Worm (Caenorhabditis elegans): ENCODE data around the gene rpl-5.
A peak's percentile ranks its signal among the peaks of the same experiment; 100 is the strongest.

Gene rpl-5

ce11 chrII:8585921-8586320 is 16.2 kb downstream of the rpl-5 start:
- TF ChIP-seq lin-11 (tag; optimal IDR thresholded peaks at IDR 0.05) (no peak), fkh-6 (tag; optimal IDR thresholded peaks at IDR 0.05) (no peak), ceh-19 (GFP tag; optimal IDR thresholded peaks at IDR 0.05) (no peak), pqm-1 (tag; optimal IDR thresholded peaks at IDR 0.05) (no peak), eyg-1 (tag; optimal IDR thresholded peaks at IDR 0.05) (no peak), ama-1 (optimal IDR thresholded peaks at IDR 0.05) (no peak), ztf-16 (tag; optimal IDR thresholded peaks at IDR 0.05) (no peak), elt-2 (tag; optimal IDR thresholded peaks at IDR 0.05) (no peak), fax-1 (tag; optimal IDR thresholded peaks at IDR 0.05) (no peak), gmeb-2 (tag; optimal IDR thresholded peaks at IDR 0.05) (no peak), ref-2 (tag; optimal IDR thresholded peaks at IDR 0.05) (no peak), unc-55 (GFP tag; optimal IDR thresholded peaks at IDR 0.05) (no peak), nhr-232 (tag; optimal IDR thresholded peaks at IDR 0.05) (no peak), lim-6 (tag; optimal IDR thresholded peaks at IDR 0.05) (no peak), C08G9.2 (tag; optimal IDR thresholded peaks at IDR 0.05) (no peak)

DNA sequence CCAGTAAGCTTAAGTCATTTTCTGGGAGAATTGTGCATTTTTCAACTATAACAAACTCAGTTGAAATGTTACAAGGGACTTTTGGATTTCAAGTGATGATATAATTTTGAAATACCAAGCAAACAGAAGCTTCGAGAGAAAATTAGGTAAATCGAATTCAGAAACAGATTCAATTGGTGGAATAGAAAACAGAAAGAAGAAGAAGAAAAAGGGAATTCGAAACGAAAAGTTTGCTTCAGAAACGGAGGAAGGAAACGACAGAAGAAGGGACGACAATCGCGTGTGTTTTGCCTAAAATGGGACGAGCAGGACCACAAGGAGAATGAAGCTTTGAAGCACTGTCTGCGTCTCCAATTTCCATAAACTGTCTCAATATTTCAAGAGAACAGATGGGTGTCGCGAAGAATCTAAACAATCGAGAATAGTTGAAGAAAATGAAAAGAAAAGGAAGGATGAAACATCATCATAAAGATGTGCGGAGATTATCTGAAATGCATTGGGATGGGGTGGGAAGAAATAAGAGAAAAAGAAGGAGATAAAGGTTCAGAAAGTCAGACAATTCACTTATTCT is 18.0 kb downstream of the rpl-5 start:
- TF ChIP-seq unc-55 (GFP tag; optimal IDR thresholded peaks at IDR 0.05) (no peak), unc-86 (tag; optimal IDR thresholded peaks at IDR 0.05) (no peak), pros-1 (tag; optimal IDR thresholded peaks at IDR 0.05) (no peak), unc-42 (tag; optimal IDR thresholded peaks at IDR 0.05) (peak; percentile 96), ceh-31 (tag; optimal IDR thresholded peaks at IDR 0.05) (peak; percentile 54), pax-1 (tag; optimal IDR thresholded peaks at IDR 0.05) (no peak), sox-4 (tag; optimal IDR thresholded peaks at IDR 0.05) (no peak), ttx-3 (tag; optimal IDR thresholded peaks at IDR 0.05) (no peak)

- TF ChIP-seq unc-42 (tag; optimal IDR thresholded peaks at IDR 0.05) (peak; percentile 81), ceh-19 (GFP tag; optimal IDR thresholded peaks at IDR 0.05) (no peak), rnt-1 (tag; optimal IDR thresholded peaks at IDR 0.05) (no peak), pax-1 (tag; optimal IDR thresholded peaks at IDR 0.05) (no peak), fax-1 (tag; optimal IDR thresholded peaks at IDR 0.05) (no peak), dmd-4 (tag; optimal IDR thresholded peaks at IDR 0.05; ENCODE audit: borderline replicate concordance) (no peak), fkh-6 (tag; optimal IDR thresholded peaks at IDR 0.05) (no peak), ceh-34 (tag; optimal IDR thresholded peaks at IDR 0.05) (no peak), K09A11.1 (tag; optimal IDR thresholded peaks at IDR 0.05; ENCODE audit: insufficient read depth) (no peak)
Observed at ce11 chrII:8588442-8588841, 18.7 kb downstream of the rpl-5 start.

ce11 chrII:8589227-8589626 is 19.5 kb downstream of the rpl-5 start:
- TF ChIP-seq zip-5 (tag; optimal IDR thresholded peaks at IDR 0.05) (no peak), ceh-31 (tag; optimal IDR thresholded peaks at IDR 0.05) (peak; percentile 81), che-1 (tag; optimal IDR thresholded peaks at IDR 0.05) (no peak), ceh-48 (tag; optimal IDR thresholded peaks at IDR 0.05) (no peak), ceh-14 (tag; optimal IDR thresholded peaks at IDR 0.05) (peak; percentile 53), unc-42 (tag; optimal IDR thresholded peaks at IDR 0.05) (peak; percentile 99), nfya-1 (tag; optimal IDR thresholded peaks at IDR 0.05) (no peak)

DNA sequence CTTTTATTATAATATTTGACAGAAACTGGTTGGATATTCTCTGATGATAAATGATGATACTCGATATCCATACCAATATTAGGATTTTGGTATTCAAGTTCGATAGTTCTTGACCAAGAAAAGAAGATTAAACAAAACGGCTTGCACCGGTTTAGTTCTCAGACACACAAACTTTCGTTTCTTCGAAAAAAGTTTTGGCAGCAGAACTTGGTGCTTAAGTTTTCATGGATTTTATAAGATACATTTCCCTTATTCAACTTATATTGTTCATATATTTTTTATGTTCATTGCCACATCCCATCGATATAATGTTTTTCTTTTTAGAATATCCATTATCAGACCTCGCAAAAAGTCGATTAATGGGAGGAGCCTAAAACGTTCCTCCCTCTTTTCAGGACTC is 21.0 kb downstream of the rpl-5 start, which contains the start of gene aptf-4:
Gene aptf-4 (plus strand): TSS at position 301 of the 400 bp plus-strand sequence.
- no peak for TF ChIP-seq ttx-3 (tag; optimal IDR thresholded peaks at IDR 0.05)
- no peak for TF ChIP-seq elt-2 (tag; optimal IDR thresholded peaks at IDR 0.05)
- no peak for TF ChIP-seq fkh-6 (tag; optimal IDR thresholded peaks at IDR 0.05)
- TF ChIP-seq sox-2 (GFP tag; IDR thresholded peaks at IDR 0.05): no peak
- TF ChIP-seq npax-4 (tag; optimal IDR thresholded peaks at IDR 0.05): no peak
- no peak for TF ChIP-seq lin-11 (tag; optimal IDR thresholded peaks at IDR 0.05)
- no peak for TF ChIP-seq unc-42 (tag; optimal IDR thresholded peaks at IDR 0.05)
- no peak for TF ChIP-seq ceh-14 (tag; optimal IDR thresholded peaks at IDR 0.05)
- TF ChIP-seq ceh-6 (GFP tag; optimal IDR thresholded peaks at IDR 0.05): no peak
- no peak for TF ChIP-seq ceh-2 (tag; optimal IDR thresholded peaks at IDR 0.05)
- no peak for TF ChIP-seq ets-4 (tag; optimal IDR thresholded peaks at IDR 0.05)
- TF ChIP-seq zip-5 (tag; optimal IDR thresholded peaks at IDR 0.05): no peak
- no peak for TF ChIP-seq pqm-1 (tag; optimal IDR thresholded peaks at IDR 0.05)

Data from whole organism, late embryonic.